Fruit fly (Drosophila melanogaster): Measurements from ENCODE around the gene mRpS26.

DNA sequence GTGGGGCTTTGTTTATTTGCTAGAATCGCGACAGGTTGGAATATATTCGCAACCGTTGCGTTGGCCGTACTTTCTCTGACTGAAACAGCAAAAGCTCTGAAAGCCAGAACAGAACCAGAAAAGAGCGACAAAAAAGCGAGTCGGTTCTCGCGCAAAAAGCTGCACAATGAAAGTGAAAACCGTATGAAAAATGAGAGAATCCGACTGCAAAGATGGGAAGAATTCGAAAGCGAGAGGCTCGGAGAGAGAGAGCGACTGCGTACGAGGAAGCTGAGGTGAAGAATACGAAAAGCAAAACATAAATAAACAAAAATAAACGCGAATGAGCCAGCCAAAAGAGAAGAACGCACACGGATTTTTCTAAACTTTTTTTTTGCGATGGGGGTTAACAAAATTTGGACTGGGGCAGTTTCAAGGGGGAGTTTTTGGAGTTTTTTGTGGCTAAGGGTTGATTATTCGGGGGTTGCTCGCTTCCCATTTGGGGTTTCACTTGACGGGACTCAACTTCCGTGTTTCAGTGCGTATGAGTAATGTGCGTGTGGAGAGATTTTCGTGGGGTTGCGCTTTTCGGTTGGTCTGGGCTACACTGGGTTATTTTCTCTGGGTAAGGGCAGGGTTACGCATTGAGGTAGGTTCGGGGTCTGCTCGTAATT lies 44.5 kb upstream of the mRpS26 start:
- peak; percentile 54 for TF ChIP-seq Dll (optimal IDR thresholded peaks at IDR 0.05)
- no peak for TF ChIP-seq EcR (GFP tag; optimal IDR thresholded peaks at IDR 0.05)

All from whole organism.